Worm (Caenorhabditis elegans): ENCODE data around the gene gpx-6.

The gpx-6 gene

DNA sequence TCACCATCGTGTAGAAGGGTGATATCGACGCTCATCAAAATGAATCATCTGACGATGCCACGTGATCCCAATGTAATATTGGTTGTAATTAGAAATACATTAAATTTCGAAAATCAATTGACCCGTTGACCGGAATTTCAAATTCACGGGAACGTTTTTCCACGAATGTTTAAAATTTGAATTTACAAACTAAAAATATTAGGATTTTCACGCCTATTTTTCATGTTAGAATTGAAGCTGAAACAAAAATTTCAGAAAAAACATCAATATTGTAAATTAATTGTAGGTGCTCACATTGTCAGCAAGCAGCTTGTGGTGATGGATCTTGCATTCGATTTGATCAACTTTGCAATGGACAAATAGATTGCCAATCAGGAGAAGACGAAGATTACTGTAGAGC lies 11.7 kb upstream of the gpx-6 start, which contains the start of gene C07G1.6:
TSS of gene C07G1.6 (minus strand) at position 101 of the 400 bp plus-strand sequence.
- TF ChIP-seq T22C8.4 (GFP tag; IDR thresholded peaks at IDR 0.05) = no peak
- no peak for TF ChIP-seq klf-2 (GFP tag; conservative IDR thresholded peaks at IDR 0.05)
- no peak for TF ChIP-seq ztf-23 (GFP tag; IDR thresholded peaks at IDR 0.05)
- no peak for TF ChIP-seq flt-1 (GFP tag; IDR thresholded peaks at IDR 0.05)

DNA sequence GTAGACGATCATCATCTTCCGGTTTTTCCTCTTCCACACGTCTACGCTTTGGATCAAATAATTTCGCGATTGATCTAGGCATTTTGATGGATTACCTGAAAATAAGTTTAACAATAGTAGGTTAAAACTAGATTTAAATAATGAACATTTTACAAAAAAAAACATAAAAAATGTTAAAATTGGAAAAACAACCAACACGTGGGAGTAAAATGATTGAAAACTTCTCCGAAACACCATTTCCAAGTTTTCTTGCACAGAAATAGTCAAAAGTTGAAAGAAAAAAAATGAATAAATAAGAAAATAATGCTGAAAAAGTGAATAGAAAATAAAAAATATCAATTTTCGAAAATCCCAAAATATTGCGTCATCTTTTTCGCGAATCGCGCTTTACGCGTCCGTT lies 10.3 kb upstream of the gpx-6 start, which contains the start of gene C07G1.7:
TSS of gene C07G1.7 (minus strand) at position 101 of the 400 bp plus-strand sequence.
- TF ChIP-seq ref-1 (GFP tag; conservative IDR thresholded peaks at IDR 0.05) (no peak), flt-1 (GFP tag; IDR thresholded peaks at IDR 0.05) (no peak), T22C8.4 (GFP tag; IDR thresholded peaks at IDR 0.05) (no peak), ztf-29 (GFP tag; IDR thresholded peaks at IDR 0.05) (no peak), tab-1 (GFP tag; IDR thresholded peaks at IDR 0.05) (no peak), med-1 (GFP tag; optimal IDR thresholded peaks at IDR 0.05; ENCODE audit: insufficient read depth) (no peak), cog-1 (tag; optimal IDR thresholded peaks at IDR 0.05) (no peak), ztf-23 (GFP tag; IDR thresholded peaks at IDR 0.05) (no peak), klf-2 (GFP tag; conservative IDR thresholded peaks at IDR 0.05) (no peak)

DNA sequence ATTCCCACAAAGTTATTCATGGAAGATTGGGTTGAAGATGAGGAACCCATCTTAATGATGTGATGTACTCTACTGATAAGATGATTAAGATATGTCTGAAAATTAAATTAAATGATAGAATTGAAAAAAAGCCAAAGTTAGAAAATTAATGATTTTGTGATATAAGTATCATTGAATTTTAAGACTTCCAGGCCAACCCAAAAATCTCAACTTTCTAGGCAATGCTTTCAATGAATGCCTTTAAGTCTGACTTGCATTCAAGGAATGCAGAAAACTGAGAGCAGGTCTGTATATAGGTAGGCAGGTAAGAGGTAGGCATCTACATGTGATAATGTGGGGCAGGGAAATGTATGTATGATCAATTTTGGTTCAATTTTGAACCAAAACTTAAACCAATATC lies 2.0 kb upstream of the gpx-6 start, which contains the start of gene ocr-2:
TSS of gene ocr-2 (minus strand) at position 101 of the 400 bp plus-strand sequence.
- no peak for TF ChIP-seq ztf-23 (GFP tag; IDR thresholded peaks at IDR 0.05)
- TF ChIP-seq cog-1 (tag; optimal IDR thresholded peaks at IDR 0.05) = no peak
- no peak for TF ChIP-seq klf-2 (GFP tag; conservative IDR thresholded peaks at IDR 0.05)
- TF ChIP-seq ztf-29 (GFP tag; IDR thresholded peaks at IDR 0.05) = no peak
- TF ChIP-seq flt-1 (GFP tag; IDR thresholded peaks at IDR 0.05) = no peak
- TF ChIP-seq med-1 (GFP tag; optimal IDR thresholded peaks at IDR 0.05; ENCODE audit: insufficient read depth) = no peak
- TF ChIP-seq T22C8.4 (GFP tag; IDR thresholded peaks at IDR 0.05) = no peak

DNA sequence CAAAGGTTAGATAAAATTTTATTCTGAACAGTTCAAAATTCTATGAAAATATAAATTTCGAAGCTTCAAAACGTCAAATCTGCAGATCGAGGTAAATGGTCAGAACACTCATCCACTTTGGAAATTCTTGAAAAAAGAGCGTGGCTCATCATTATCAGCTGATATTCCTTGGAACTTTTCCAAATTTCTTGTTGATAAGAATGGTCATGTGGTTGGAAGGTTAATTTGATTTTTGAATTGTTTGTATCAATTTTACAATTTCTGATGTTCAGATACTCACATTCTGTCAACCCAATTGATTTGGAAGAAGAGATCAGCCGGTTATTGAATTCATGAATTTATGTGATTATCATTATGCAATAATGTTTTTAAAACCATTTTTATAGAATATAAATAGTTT lies 1.1 kb downstream of the gpx-6 start:
- TF ChIP-seq cog-1 (tag; optimal IDR thresholded peaks at IDR 0.05) (no peak), klf-2 (GFP tag; conservative IDR thresholded peaks at IDR 0.05) (no peak), ztf-23 (GFP tag; IDR thresholded peaks at IDR 0.05) (no peak), T22C8.4 (GFP tag; IDR thresholded peaks at IDR 0.05) (no peak), flt-1 (GFP tag; IDR thresholded peaks at IDR 0.05) (no peak), ref-1 (GFP tag; conservative IDR thresholded peaks at IDR 0.05) (no peak), ztf-29 (GFP tag; IDR thresholded peaks at IDR 0.05) (no peak), tab-1 (GFP tag; IDR thresholded peaks at IDR 0.05) (no peak), med-1 (GFP tag; optimal IDR thresholded peaks at IDR 0.05; ENCODE audit: insufficient read depth) (no peak)

DNA sequence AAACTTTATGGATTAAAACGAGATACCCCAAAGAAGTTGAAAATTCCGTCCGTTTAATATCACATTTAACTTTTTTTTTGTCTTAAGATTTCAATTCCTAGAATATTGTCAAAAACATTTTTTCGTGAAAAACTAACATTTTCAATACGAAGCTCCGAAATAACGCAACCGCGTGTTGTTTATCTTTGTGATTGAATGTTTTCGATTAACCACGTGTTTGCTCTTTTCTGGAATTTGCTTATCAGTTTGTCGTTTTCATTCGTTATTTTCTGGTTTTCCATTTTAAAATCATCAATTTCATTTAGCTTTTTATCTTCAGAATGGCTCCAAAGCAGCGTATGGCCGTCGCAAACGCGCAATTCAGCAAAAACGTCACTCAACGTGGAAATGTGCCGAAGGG lies 3.4 kb downstream of the gpx-6 start, which contains the start of gene serp-1.2:
TSS of gene serp-1.2 (plus strand) at position 318 of the 400 bp plus-strand sequence.
- no peak for TF ChIP-seq T22C8.4 (GFP tag; IDR thresholded peaks at IDR 0.05)
- TF ChIP-seq flt-1 (GFP tag; IDR thresholded peaks at IDR 0.05) = no peak
- no peak for TF ChIP-seq ref-1 (GFP tag; conservative IDR thresholded peaks at IDR 0.05)
- no peak for TF ChIP-seq tab-1 (GFP tag; IDR thresholded peaks at IDR 0.05)
- TF ChIP-seq cog-1 (tag; optimal IDR thresholded peaks at IDR 0.05) = no peak
- no peak for TF ChIP-seq ztf-29 (GFP tag; IDR thresholded peaks at IDR 0.05)
- no peak for TF ChIP-seq ztf-23 (GFP tag; IDR thresholded peaks at IDR 0.05)
- TF ChIP-seq med-1 (GFP tag; optimal IDR thresholded peaks at IDR 0.05; ENCODE audit: insufficient read depth) = no peak
- no peak for TF ChIP-seq klf-2 (GFP tag; conservative IDR thresholded peaks at IDR 0.05)

DNA sequence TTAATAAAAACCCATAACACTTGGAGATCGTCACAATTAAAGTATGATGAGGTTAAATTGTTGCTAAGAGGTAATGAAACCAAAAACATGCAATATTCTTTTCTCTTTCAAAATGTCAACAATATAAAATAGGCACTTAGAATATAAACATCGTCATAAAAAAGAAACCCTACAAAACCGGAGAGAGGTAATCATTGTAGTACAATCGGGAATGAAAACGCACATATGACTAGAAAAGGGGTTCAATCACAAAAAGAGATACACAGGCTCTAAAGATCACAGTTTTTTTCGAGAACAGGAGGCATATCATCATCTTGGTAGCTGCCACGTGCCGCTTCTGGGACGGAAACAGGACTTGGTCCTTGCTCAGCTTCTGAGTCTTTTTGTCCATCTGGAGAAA lies 4.5 kb downstream of the gpx-6 start:
- TF ChIP-seq cog-1 (tag; optimal IDR thresholded peaks at IDR 0.05) (no peak), ztf-29 (GFP tag; IDR thresholded peaks at IDR 0.05) (no peak), T22C8.4 (GFP tag; IDR thresholded peaks at IDR 0.05) (no peak), ztf-23 (GFP tag; IDR thresholded peaks at IDR 0.05) (no peak), ref-1 (GFP tag; conservative IDR thresholded peaks at IDR 0.05) (no peak), flt-1 (GFP tag; IDR thresholded peaks at IDR 0.05) (no peak), med-1 (GFP tag; optimal IDR thresholded peaks at IDR 0.05; ENCODE audit: insufficient read depth) (no peak), klf-2 (GFP tag; conservative IDR thresholded peaks at IDR 0.05) (no peak), tab-1 (GFP tag; IDR thresholded peaks at IDR 0.05) (no peak)

DNA sequence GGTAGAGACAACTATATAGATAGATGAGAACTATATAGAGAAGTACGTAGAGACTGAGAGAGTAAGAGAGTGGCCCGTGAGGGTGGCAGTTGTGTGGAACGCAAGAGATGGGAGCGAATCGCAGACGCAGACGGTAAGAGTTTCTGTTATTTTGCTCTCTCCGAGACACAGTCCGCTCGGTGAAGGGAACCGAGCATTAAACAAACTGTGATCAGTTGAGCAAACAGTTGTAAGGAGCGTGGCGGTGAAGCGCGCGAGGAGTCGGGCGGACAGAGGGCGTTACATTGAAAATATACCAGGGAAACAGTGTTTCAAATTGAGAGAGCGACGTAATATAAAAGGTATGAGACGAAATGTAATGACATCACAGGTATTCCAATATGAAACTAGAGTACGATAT lies 7.5 kb downstream of the gpx-6 start:
- TF ChIP-seq T22C8.4 (GFP tag; IDR thresholded peaks at IDR 0.05) = no peak
- peak; percentile 66 for TF ChIP-seq cog-1 (tag; optimal IDR thresholded peaks at IDR 0.05)
- no peak for TF ChIP-seq ztf-29 (GFP tag; IDR thresholded peaks at IDR 0.05)
- TF ChIP-seq flt-1 (GFP tag; IDR thresholded peaks at IDR 0.05) = 0 out of 2 replicates have a peak, but pooled peaks have one; percentile 28
- TF ChIP-seq klf-2 (GFP tag; conservative IDR thresholded peaks at IDR 0.05) = no peak
- TF ChIP-seq tab-1 (GFP tag; IDR thresholded peaks at IDR 0.05) = no peak
- no peak for TF ChIP-seq ref-1 (GFP tag; conservative IDR thresholded peaks at IDR 0.05)
- no peak for TF ChIP-seq med-1 (GFP tag; optimal IDR thresholded peaks at IDR 0.05; ENCODE audit: insufficient read depth)
- TF ChIP-seq ztf-23 (GFP tag; IDR thresholded peaks at IDR 0.05) = 0 out of 2 replicates have a peak, but pooled peaks have one; percentile 54

DNA sequence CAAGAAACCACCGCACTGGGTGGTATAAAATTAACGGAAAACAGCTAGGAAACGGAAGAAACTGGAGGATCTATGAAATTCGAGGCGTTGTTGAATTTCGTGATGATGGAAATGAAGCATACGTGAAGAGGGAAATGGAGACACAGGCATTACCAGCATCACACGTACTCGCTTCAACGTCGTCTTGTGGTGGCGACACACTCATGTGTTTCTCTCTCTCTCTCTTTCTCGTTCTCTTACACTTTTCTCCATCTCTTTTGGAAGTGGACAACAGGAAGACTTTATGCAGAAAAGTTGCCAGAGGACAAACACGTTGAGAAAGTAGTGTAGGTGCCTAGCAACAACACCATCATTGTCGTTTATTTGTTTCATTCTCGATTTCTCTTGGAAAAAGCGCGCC lies 10.4 kb downstream of the gpx-6 start:
- TF ChIP-seq tab-1 (GFP tag; IDR thresholded peaks at IDR 0.05) (no peak), flt-1 (GFP tag; IDR thresholded peaks at IDR 0.05) (no peak)

DNA sequence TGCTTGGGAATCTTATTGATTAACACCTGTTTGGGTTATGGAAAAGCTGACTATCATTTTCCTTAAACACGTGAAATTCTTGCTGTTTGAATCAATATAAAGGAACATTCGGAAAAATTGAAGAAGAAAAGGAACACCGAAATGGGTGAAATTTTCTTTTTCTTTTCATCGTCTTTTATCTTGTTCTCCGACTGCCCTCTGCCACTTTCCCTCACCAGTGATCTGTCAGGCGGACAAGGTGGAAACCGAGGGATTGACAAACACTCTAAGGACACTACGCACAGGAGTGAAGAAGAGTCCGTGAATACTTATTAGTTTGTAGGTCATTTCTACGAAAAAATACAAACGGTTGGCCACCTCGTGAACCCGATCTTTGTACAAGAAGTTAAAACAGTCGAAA lies 11.3 kb downstream of the gpx-6 start:
- TF ChIP-seq klf-2 (GFP tag; conservative IDR thresholded peaks at IDR 0.05) (no peak), med-1 (GFP tag; optimal IDR thresholded peaks at IDR 0.05; ENCODE audit: insufficient read depth) (no peak), flt-1 (GFP tag; IDR thresholded peaks at IDR 0.05) (no peak), tab-1 (GFP tag; IDR thresholded peaks at IDR 0.05) (no peak), cog-1 (tag; optimal IDR thresholded peaks at IDR 0.05) (no peak), ref-1 (GFP tag; conservative IDR thresholded peaks at IDR 0.05) (no peak), ztf-29 (GFP tag; IDR thresholded peaks at IDR 0.05) (no peak), ztf-23 (GFP tag; IDR thresholded peaks at IDR 0.05) (no peak), T22C8.4 (GFP tag; IDR thresholded peaks at IDR 0.05) (no peak)

DNA sequence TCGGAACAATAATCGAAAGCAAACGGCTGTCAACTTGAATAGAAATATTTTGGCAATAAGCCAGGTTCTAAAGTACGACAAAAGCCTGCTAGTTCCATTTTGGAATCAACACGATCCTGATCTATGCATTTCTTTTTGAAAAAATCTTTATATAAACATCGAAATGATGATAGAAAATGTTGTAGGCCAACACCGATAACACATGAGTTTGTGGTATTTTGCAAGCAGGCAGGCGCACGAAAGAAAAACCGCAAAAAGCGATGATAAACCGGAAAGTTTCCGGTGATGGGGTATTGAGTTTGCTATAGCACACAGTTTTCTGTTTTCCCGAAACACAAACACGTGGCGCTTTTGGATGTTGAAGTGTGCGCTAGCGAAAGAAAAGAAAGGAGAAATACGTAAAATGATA lies 12.1 kb downstream of the gpx-6 start:
- TF ChIP-seq ref-1 (GFP tag; conservative IDR thresholded peaks at IDR 0.05) = no peak
- TF ChIP-seq klf-2 (GFP tag; conservative IDR thresholded peaks at IDR 0.05) = no peak
- no peak for TF ChIP-seq cog-1 (tag; optimal IDR thresholded peaks at IDR 0.05)
- no peak for TF ChIP-seq ztf-23 (GFP tag; IDR thresholded peaks at IDR 0.05)
- no peak for TF ChIP-seq flt-1 (GFP tag; IDR thresholded peaks at IDR 0.05)
- TF ChIP-seq tab-1 (GFP tag; IDR thresholded peaks at IDR 0.05) = no peak
- TF ChIP-seq ztf-29 (GFP tag; IDR thresholded peaks at IDR 0.05) = no peak
- TF ChIP-seq med-1 (GFP tag; optimal IDR thresholded peaks at IDR 0.05; ENCODE audit: insufficient read depth) = no peak
- no peak for TF ChIP-seq T22C8.4 (GFP tag; IDR thresholded peaks at IDR 0.05)

All from whole organism, midembryonic.